Fruit fly (Drosophila melanogaster) whole organism, prepupa: ENCODE results near the gene CG8419.

ENCODE experiments used
- Blimp-1 ChIP-seq: fragments of 200-800 bp; sonication (Bioruptor generic); optimal IDR thresholded peaks from 3 replicates; lab custom pipeline; 2017; ENCODE audit warnings: missing biosample characterization, missing genetic modification characterization, mild to moderate bottlenecking, moderate library complexity, missing genetic modification reagents
- CG10631 ChIP-seq: fragments of 200-800 bp; sonication (Bioruptor generic); optimal IDR thresholded peaks from 2 replicates; lab custom pipeline; 2016; ENCODE audit warnings: missing biosample characterization, missing genetic modification characterization
- CG10669 ChIP-seq: fragments of 200-800 bp; sonication (Bioruptor generic); optimal IDR thresholded peaks from 3 replicates; lab custom pipeline; 2018; ENCODE audit warnings: missing biosample characterization, mild to moderate bottlenecking, missing genetic modification characterization, moderate library complexity
- CG11762 ChIP-seq: fragments of 200-800 bp; sonication (Bioruptor generic); optimal IDR thresholded peaks from 3 replicates; lab custom pipeline; 2016; ENCODE audit warnings: missing biosample characterization, missing genetic modification characterization; ENCODE audit not compliant: insufficient read depth
- CG11902 ChIP-seq: fragments of 200-800 bp; sonication (Bioruptor generic); optimal IDR thresholded peaks from 3 replicates; lab custom pipeline; 2016; ENCODE audit warnings: missing biosample characterization, missing genetic modification characterization
- CG15336 ChIP-seq: fragments of 200-800 bp; sonication (Bioruptor generic); IDR thresholded peaks from 2 replicates; pipeline ENCODE4 v1.3.6; 2022; ENCODE audit warnings: missing biosample characterization, missing genetic modification characterization
- CG1621 ChIP-seq: fragments of 200-800 bp; sonication (Bioruptor generic); optimal IDR thresholded peaks from 3 replicates; lab custom pipeline; 2018; ENCODE audit warnings: missing biosample characterization, mild to moderate bottlenecking, missing genetic modification characterization
- CG3919 ChIP-seq: fragments of 200-800 bp; sonication (Bioruptor generic); optimal IDR thresholded peaks from 3 replicates; lab custom pipeline; 2016; ENCODE audit warnings: missing biosample characterization, missing genetic modification characterization
- CG4318 ChIP-seq: fragments of 200-800 bp; sonication (Bioruptor generic); optimal IDR thresholded peaks from 3 replicates; lab custom pipeline; 2017; ENCODE audit warnings: missing biosample characterization, mild to moderate bottlenecking, missing genetic modification characterization
- CG6163 ChIP-seq: fragments of 200-800 bp; sonication (Bioruptor generic); IDR thresholded peaks from 3 replicates; pipeline ENCODE4 v1.3.6; 2022; ENCODE audit warnings: missing biosample characterization, missing genetic modification characterization
- CG6276 ChIP-seq: fragments of 200-800 bp; sonication (Bioruptor generic); optimal IDR thresholded peaks from 2 replicates; lab custom pipeline; 2017; ENCODE audit warnings: missing biosample characterization, mild to moderate bottlenecking, missing genetic modification characterization
- CG6808 ChIP-seq: fragments of 200-800 bp; sonication (Bioruptor generic); optimal IDR thresholded peaks from 3 replicates; lab custom pipeline; 2017; ENCODE audit warnings: missing biosample characterization, missing genetic modification characterization, mild to moderate bottlenecking, moderate library complexity, missing genetic modification reagents
- CG6854 ChIP-seq: fragments of 200-800 bp; sonication (Bioruptor generic); optimal IDR thresholded peaks from 2 replicates; lab custom pipeline; 2017; ENCODE audit warnings: missing biosample characterization, mild to moderate bottlenecking, missing genetic modification characterization
- CG7368 ChIP-seq: fragments of 200-800 bp; sonication (Bioruptor generic); optimal IDR thresholded peaks from 3 replicates; lab custom pipeline; 2016; ENCODE audit warnings: missing biosample characterization, missing genetic modification characterization
- CG8319 ChIP-seq: fragments of 200-800 bp; sonication (Bioruptor generic); optimal IDR thresholded peaks from 3 replicates; lab custom pipeline; 2016; ENCODE audit warnings: missing biosample characterization, missing genetic modification characterization
- CG8632 ChIP-seq: fragments of 200-800 bp; sonication (Bioruptor generic); optimal IDR thresholded peaks from 3 replicates; lab custom pipeline; 2016; ENCODE audit warnings: missing biosample characterization, missing genetic modification characterization
- Eip75B ChIP-seq: fragments of 200-800 bp; sonication (Bioruptor generic); optimal IDR thresholded peaks from 3 replicates; lab custom pipeline; 2016; ENCODE audit warnings: missing biosample characterization, missing genetic modification characterization
- Eip78C ChIP-seq: fragments of 200-800 bp; sonication (Bioruptor generic); peaks from one replicate; lab custom pipeline; 2016; ENCODE audit warnings: missing biosample characterization, missing genetic modification characterization
- Eip93F ChIP-seq: fragments of 200-800 bp; sonication (Bioruptor generic); optimal IDR thresholded peaks from 2 replicates; lab custom pipeline; 2016; ENCODE audit warnings: missing biosample characterization, mild to moderate bottlenecking, missing genetic modification characterization
- Ets21C ChIP-seq: fragments of 200-800 bp; sonication (Bioruptor generic); optimal IDR thresholded peaks from 3 replicates; lab custom pipeline; 2016; ENCODE audit warnings: missing biosample characterization, missing genetic modification characterization
- Ets96B ChIP-seq: fragments of 200-800 bp; optimal IDR thresholded peaks from 2 replicates; lab custom pipeline; 2019; ENCODE audit warnings: missing biosample characterization, mild to moderate bottlenecking, missing genetic modification characterization, moderate library complexity
- Gug ChIP-seq: fragments of 200-800 bp; sonication (Bioruptor generic); IDR thresholded peaks from 2 replicates; pipeline ENCODE4 v1.3.6; 2022; ENCODE audit warnings: missing biosample characterization, missing genetic modification characterization
- Hr39 ChIP-seq: fragments of 200-800 bp; sonication (Bioruptor generic); optimal IDR thresholded peaks from 2 replicates; lab custom pipeline; 2016; ENCODE audit warnings: missing biosample characterization, missing genetic modification characterization
- Lpt ChIP-seq: fragments of 200-800 bp; sonication (Bioruptor generic); optimal IDR thresholded peaks from 3 replicates; lab custom pipeline; 2016; ENCODE audit warnings: missing biosample characterization, missing genetic modification characterization
- Met ChIP-seq: fragments of 200-800 bp; sonication (Bioruptor generic); optimal IDR thresholded peaks from 3 replicates; lab custom pipeline; 2016; ENCODE audit warnings: missing biosample characterization, missing genetic modification characterization
- OdsH ChIP-seq: fragments of 200-800 bp; sonication (Bioruptor generic); optimal IDR thresholded peaks from 3 replicates; lab custom pipeline; 2016; ENCODE audit warnings: missing biosample characterization, missing genetic modification characterization
- Sox102F ChIP-seq: fragments of 200-800 bp; sonication (Bioruptor generic); optimal IDR thresholded peaks from 2 replicates; lab custom pipeline; 2016; ENCODE audit warnings: missing biosample characterization, mild to moderate bottlenecking, missing genetic modification characterization
- Sox14 ChIP-seq: fragments of 200-800 bp; sonication (Bioruptor generic); optimal IDR thresholded peaks from 3 replicates; lab custom pipeline; 2016; ENCODE audit warnings: missing biosample characterization, missing genetic modification characterization
- Sox15 ChIP-seq: fragments of 200-800 bp; sonication (Bioruptor generic); optimal IDR thresholded peaks from 3 replicates; lab custom pipeline; 2016; ENCODE audit warnings: missing biosample characterization, missing genetic modification characterization
- achi ChIP-seq: fragments of 200-800 bp; sonication (Bioruptor generic); optimal IDR thresholded peaks from 3 replicates; lab custom pipeline; 2016; ENCODE audit warnings: missing biosample characterization, missing genetic modification characterization
- cyc ChIP-seq: fragments of 200-800 bp; sonication (Bioruptor generic); optimal IDR thresholded peaks from 3 replicates; lab custom pipeline; 2016; ENCODE audit warnings: missing biosample characterization, missing genetic modification characterization
- dac ChIP-seq: fragments of 200-800 bp; sonication (Bioruptor generic); optimal IDR thresholded peaks from 2 replicates; lab custom pipeline; 2017; ENCODE audit warnings: missing biosample characterization, mild to moderate bottlenecking, missing genetic modification characterization
- dsx ChIP-seq: fragments of 200-800 bp; optimal IDR thresholded peaks from 3 replicates; lab custom pipeline; 2019; ENCODE audit warnings: missing biosample characterization, mild to moderate bottlenecking, missing genetic modification characterization, moderate library complexity; ENCODE audit not compliant: poor library complexity, severe bottlenecking
- esn ChIP-seq: fragments of 200-800 bp; sonication (Bioruptor generic); optimal IDR thresholded peaks from 2 replicates; lab custom pipeline; 2016; ENCODE audit warnings: missing biosample characterization, mild to moderate bottlenecking, missing genetic modification characterization, moderate library complexity
- fkh ChIP-seq: fragments of 200-800 bp; sonication (Bioruptor generic); optimal IDR thresholded peaks from 3 replicates; lab custom pipeline; 2017; ENCODE audit warnings: missing biosample characterization, mild to moderate bottlenecking, missing genetic modification characterization, moderate library complexity
- lz ChIP-seq: fragments of 200-800 bp; sonication (Bioruptor generic); optimal IDR thresholded peaks from 3 replicates; lab custom pipeline; 2016; ENCODE audit warnings: missing biosample characterization, missing genetic modification characterization
- net ChIP-seq: fragments of 200-800 bp; sonication (Bioruptor generic); optimal IDR thresholded peaks from 3 replicates; lab custom pipeline; 2016; ENCODE audit warnings: missing biosample characterization, missing genetic modification characterization
- pdm3 ChIP-seq: fragments of 200-800 bp; sonication (Bioruptor generic); optimal IDR thresholded peaks from 3 replicates; lab custom pipeline; 2016; ENCODE audit warnings: missing biosample characterization, missing genetic modification characterization
- salr ChIP-seq, 2 experiments: fragments of 200-800 bp; sonication (Bioruptor generic); optimal IDR thresholded peaks; 3 replicates each; lab custom pipeline; 2016 to 2018; ENCODE audit warnings: missing biosample characterization in 2 of 2, missing genetic modification characterization in 2 of 2, mild to moderate bottlenecking in 1 of 2
- spab ChIP-seq: fragments of 200-800 bp; sonication (Bioruptor generic); optimal IDR thresholded peaks from 2 replicates; lab custom pipeline; 2017; ENCODE audit warnings: missing biosample characterization, mild to moderate bottlenecking, missing genetic modification characterization, missing genetic modification reagents
- ss ChIP-seq, 2 experiments: fragments of 200-800 bp; sonication (Bioruptor generic); optimal IDR thresholded peaks; 2 replicates in 1 of 2; 3 replicates in 1 of 2; lab custom pipeline; 2017 to 2018; ENCODE audit warnings: mild to moderate bottlenecking in 2 of 2, missing biosample characterization in 2 of 2, missing genetic modification characterization in 2 of 2, moderate library complexity in 1 of 2
- topi ChIP-seq: fragments of 200-800 bp; sonication (Bioruptor generic); optimal IDR thresholded peaks from 3 replicates; lab custom pipeline; 2016; ENCODE audit warnings: missing biosample characterization, missing genetic modification characterization

CG8419 gene

dm6 chr2L:8159498-8159897 is 46.5 kb upstream of the CG8419 start, which contains the start of the genes PAPLA1 and Rbsn-5 (continued):
- TF ChIP-seq Lpt = peak; percentile 87
- TF ChIP-seq ss (GFP tag; optimal IDR thresholded peaks at IDR 0.05; lab: Kevin White, UChicago) = peak; percentile 80 to 86
- TF ChIP-seq topi (GFP tag; lab: Kevin White, UChicago) = peak; percentile 94
- TF ChIP-seq CG15336 (GFP tag; lab: Robert Waterston, UW) = peak; percentile 82
- TF ChIP-seq Eip75B (GFP tag; lab: Kevin White, UChicago) = peak; percentile 95
- TF ChIP-seq CG8632 (GFP tag; lab: Kevin White, UChicago) = peak; percentile 87
- TF ChIP-seq CG6854 (GFP tag; lab: Kevin White, UChicago) = peak; percentile 85
- peak; percentile 84 for TF ChIP-seq dsx (GFP tag; lab: Kevin White, UChicago)
- TF ChIP-seq CG10669 (GFP tag; lab: Kevin White, UChicago) = peak; percentile 91
- TF ChIP-seq Ets96B = peak; percentile 89
- TF ChIP-seq Gug (GFP tag; lab: Robert Waterston, UW) = peak; percentile 88
- TF ChIP-seq CG11902 (GFP tag; lab: Kevin White, UChicago) = peak; percentile 94
- TF ChIP-seq CG6808 = peak; percentile 89
- peak; percentile 96 for TF ChIP-seq OdsH (GFP tag; lab: Kevin White, UChicago)
- TF ChIP-seq Blimp-1 (GFP tag; lab: Kevin White, UChicago) = peak; percentile 75
- peak; percentile 93 for TF ChIP-seq fkh
- peak; percentile 96 for TF ChIP-seq Sox14 (GFP tag; lab: Kevin White, UChicago)
- TF ChIP-seq cyc (GFP tag; lab: Kevin White, UChicago) = peak; percentile 97
- peak; percentile 97 for TF ChIP-seq Eip78C (GFP tag; lab: Kevin White, UChicago)
- TF ChIP-seq Met (GFP tag; lab: Kevin White, UChicago) = peak; percentile 95

dm6 chr2L:8161994-8162306 is 44.0 kb upstream of the CG8419 start:
- TF ChIP-seq CG4318 (no peak), CG6854 (GFP tag; lab: Kevin White, UChicago) (no peak), topi (GFP tag; lab: Kevin White, UChicago) (no peak), Met (GFP tag; lab: Kevin White, UChicago) (no peak), Hr39 (GFP tag; lab: Kevin White, UChicago) (no peak), CG8319 (GFP tag; lab: Kevin White, UChicago) (no peak), CG8632 (GFP tag; lab: Kevin White, UChicago) (no peak), esn (GFP tag; lab: Kevin White, UChicago) (no peak), Ets21C (GFP tag; lab: Kevin White, UChicago) (no peak), net (GFP tag; lab: Kevin White, UChicago) (no peak), CG10669 (GFP tag; lab: Kevin White, UChicago) (no peak), cyc (GFP tag; lab: Kevin White, UChicago) (no peak), dac (no peak)

- TF ChIP-seq CG7368 (peak; percentile 94), CG1621 (tag; lab: Kevin White, UChicago) (peak; percentile 94), CG8632 (GFP tag; lab: Kevin White, UChicago) (peak; percentile 97), CG6808 (peak; percentile 97), topi (GFP tag; lab: Kevin White, UChicago) (peak; percentile 94), CG15336 (GFP tag; lab: Robert Waterston, UW) (peak; percentile 97), Sox102F (peak; percentile 97), pdm3 (peak; percentile 94), dsx (GFP tag; lab: Kevin White, UChicago) (peak; percentile 96), CG4318 (peak; percentile 89), Gug (GFP tag; lab: Robert Waterston, UW) (peak; percentile 91), Eip75B (GFP tag; lab: Kevin White, UChicago) (peak; percentile 92), spab (GFP tag; lab: Kevin White, UChicago) (peak; percentile 95), Met (GFP tag; lab: Kevin White, UChicago) (peak; percentile 95), CG10631 (GFP tag; lab: Kevin White, UChicago) (peak; percentile 94), OdsH (GFP tag; lab: Kevin White, UChicago) (peak; percentile 94), esn (GFP tag; lab: Kevin White, UChicago) (peak; percentile 97), net (GFP tag; lab: Kevin White, UChicago) (peak; percentile 98), Sox14 (GFP tag; lab: Kevin White, UChicago) (peak; percentile 97), CG11762 (GFP tag; lab: Kevin White, UChicago) (peak; percentile 90), Eip78C (GFP tag; lab: Kevin White, UChicago) (peak; percentile 99), Ets21C (GFP tag; lab: Kevin White, UChicago) (peak; percentile 93), CG6276 (GFP tag; lab: Kevin White, UChicago) (peak; percentile 98), Sox15 (GFP tag; lab: Kevin White, UChicago) (peak; percentile 89), CG6163 (GFP tag; lab: Robert Waterston, UW) (peak; percentile 95), CG3919 (GFP tag; lab: Kevin White, UChicago) (peak; percentile 96), achi (GFP tag; lab: Kevin White, UChicago) (peak; percentile 94), lz (GFP tag; lab: Kevin White, UChicago) (peak; percentile 93), salr (GFP tag; optimal IDR thresholded peaks at IDR 0.05; lab: Kevin White, UChicago) (peak; percentile 75 to 93), Eip93F (GFP tag; lab: Kevin White, UChicago) (peak; percentile 96), fkh (peak; percentile 70), CG10669 (GFP tag; lab: Kevin White, UChicago) (peak; percentile 97)
Measured at dm6 chr2L:8162307-8163024, 43.5 kb upstream of the CG8419 start, which contains the start of gene Acbp1. Acbp1 (minus strand) TSS chr2L:8162452.
